Worm (Caenorhabditis elegans) whole organism, L4 larva: Measurements from ENCODE around the gene F58F9.8.

Experiments used
- F37D6.2 ChIP-seq: sonication (generic microtip); optimal IDR thresholded peaks from 2 replicates; lab custom pipeline; 2016; ENCODE audit warnings: mild to moderate bottlenecking, missing genetic modification characterization, missing compliant biosample characterization
- T20F7.1 ChIP-seq: fragments of 200-800 bp; sonication (Bioruptor generic); optimal IDR thresholded peaks from 2 replicates; lab custom pipeline; 2018; ENCODE audit warnings: mild to moderate bottlenecking, missing genetic modification characterization, missing compliant biosample characterization
- ama-1 ChIP-seq: fragments of 150-350 bp; optimal IDR thresholded peaks from 2 replicates; lab custom pipeline; 2014; ENCODE audit warnings: inconsistent platforms, mixed read lengths
- egl-27 ChIP-seq: sonication (generic microtip); optimal IDR thresholded peaks from 3 replicates; lab custom pipeline; 2017; ENCODE audit warnings: missing biosample characterization, missing genetic modification reagents, missing genetic modification characterization
- hlh-30 ChIP-seq: sonication (generic microtip); optimal IDR thresholded peaks from 2 replicates; lab custom pipeline; 2017; ENCODE audit warnings: antibody characterized with exemption, mild to moderate bottlenecking, missing genetic modification characterization, missing compliant biosample characterization; ENCODE audit not compliant: insufficient read depth
- lin-15B ChIP-seq: fragments of 150-350 bp; sonication (generic microtip); optimal IDR thresholded peaks from 3 replicates; lab custom pipeline; 2014; ENCODE audit warnings: missing biosample characterization, missing genetic modification characterization
- nhr-77 ChIP-seq: fragments of 150-350 bp; optimal IDR thresholded peaks from 2 replicates; lab custom pipeline; 2014; ENCODE audit warnings: missing biosample characterization, missing genetic modification characterization
- snpc-4 ChIP-seq: fragments of 150-350 bp; optimal IDR thresholded peaks from 2 replicates; lab custom pipeline; 2014; ENCODE audit warnings: missing biosample characterization, missing genetic modification characterization
- ztf-7 ChIP-seq: fragments of 150-350 bp; optimal IDR thresholded peaks from 2 replicates; lab custom pipeline; 2014; ENCODE audit warnings: missing biosample characterization, missing genetic modification characterization

- TF ChIP-seq F37D6.2 (tag; lab: Kevin White, UChicago) (no peak), ztf-7 (no peak), ama-1 (no peak), snpc-4 (tag; lab: Kevin White, UChicago) (no peak), egl-27 (tag; lab: Kevin White, UChicago) (no peak), nhr-77 (tag; lab: Kevin White, UChicago) (no peak), T20F7.1 (GFP tag; lab: Kevin White, UChicago) (no peak), hlh-30 (tag; lab: Kevin White, UChicago) (no peak), lin-15B (tag; lab: Kevin White, UChicago) (no peak)
Observed at ce11 chrIV:6217503-6217902, 20.5 kb upstream of the F58F9.8 start.
